Fruit fly (Drosophila melanogaster) whole organism, embryonic: ENCODE measurements around the gene ssp3.
A peak's percentile ranks its signal among the peaks of the same experiment; 100 is the strongest.

Source experiments
- Abd-B ChIP-seq: fragments of 200-800 bp; sonication (Bioruptor generic); optimal IDR thresholded peaks from 2 replicates; lab custom pipeline; 2018; ENCODE audit warnings: missing biosample characterization, mild to moderate bottlenecking, missing genetic modification characterization, moderate library complexity
- Blimp-1 ChIP-seq: fragments of 200-800 bp; sonication (Bioruptor generic); optimal IDR thresholded peaks from 3 replicates; lab custom pipeline; 2018; ENCODE audit warnings: missing biosample characterization, missing genetic modification characterization, mild to moderate bottlenecking, moderate library complexity, missing genetic modification reagents
- CG10654 ChIP-seq: fragments of 200-800 bp; sonication (Bioruptor generic); optimal IDR thresholded peaks from 2 replicates; lab custom pipeline; 2016; ENCODE audit warnings: missing biosample characterization, missing genetic modification characterization
- CG10979 ChIP-seq: fragments of 200-800 bp; sonication (Bioruptor generic); optimal IDR thresholded peaks from 2 replicates; lab custom pipeline; 2018; ENCODE audit warnings: missing biosample characterization, mild to moderate bottlenecking, missing genetic modification characterization, moderate library complexity
- CG12155 ChIP-seq: fragments of 200-800 bp; sonication (Bioruptor generic); optimal IDR thresholded peaks from 3 replicates; lab custom pipeline; 2016; ENCODE audit warnings: missing biosample characterization, missing genetic modification characterization
- CG1233 ChIP-seq: fragments of 200-800 bp; sonication (Bioruptor generic); optimal IDR thresholded peaks from 4 replicates; lab custom pipeline; 2018; ENCODE audit warnings: missing biosample characterization, mild to moderate bottlenecking, missing genetic modification characterization
- CG13296 ChIP-seq: fragments of 200-800 bp; sonication (Bioruptor generic); optimal IDR thresholded peaks from 3 replicates; lab custom pipeline; 2018; ENCODE audit warnings: missing biosample characterization, mild to moderate bottlenecking, missing genetic modification characterization
- CG14441 ChIP-seq: fragments of 200-800 bp; sonication (Bioruptor generic); IDR thresholded peaks from 2 replicates; pipeline ENCODE4 v1.3.6; 2022; ENCODE audit warnings: missing biosample characterization, missing genetic modification characterization
- CG17359 ChIP-seq: fragments of 200-800 bp; sonication (Bioruptor generic); optimal IDR thresholded peaks from 3 replicates; lab custom pipeline; 2018; ENCODE audit warnings: missing biosample characterization, mild to moderate bottlenecking, missing genetic modification characterization, moderate library complexity
- CG17912 ChIP-seq: fragments of 200-800 bp; sonication (Bioruptor generic); optimal IDR thresholded peaks from 2 replicates; lab custom pipeline; 2018; ENCODE audit warnings: missing biosample characterization, mild to moderate bottlenecking, missing genetic modification characterization
- CG30431 ChIP-seq: fragments of 200-800 bp; sonication (Bioruptor generic); optimal IDR thresholded peaks from 2 replicates; lab custom pipeline; 2017; ENCODE audit warnings: missing biosample characterization, missing genetic modification characterization
- CG42726 ChIP-seq: fragments of 200-800 bp; sonication (Bioruptor generic); IDR thresholded peaks from 2 replicates; pipeline ENCODE4 v1.3.6; 2022; ENCODE audit warnings: missing biosample characterization, missing genetic modification characterization; ENCODE audit not compliant: partially characterized antibody
- CG4730 ChIP-seq: fragments of 200-800 bp; sonication (Bioruptor generic); IDR thresholded peaks from 2 replicates; pipeline ENCODE4 v1.3.6; 2022; ENCODE audit warnings: missing biosample characterization, missing genetic modification characterization
- CG6654 ChIP-seq: fragments of 200-800 bp; sonication (Bioruptor generic); optimal IDR thresholded peaks from 2 replicates; lab custom pipeline; 2017; ENCODE audit warnings: missing biosample characterization, mild to moderate bottlenecking, missing genetic modification characterization
- CG7963 ChIP-seq: fragments of 200-800 bp; sonication (Bioruptor generic); IDR thresholded peaks from 3 replicates; pipeline ENCODE4 v1.3.6; 2022; ENCODE audit warnings: missing biosample characterization, missing genetic modification characterization; ENCODE audit not compliant: partially characterized antibody
- CG8281 ChIP-seq: fragments of 200-800 bp; sonication (Bioruptor generic); optimal IDR thresholded peaks from 2 replicates; lab custom pipeline; 2018; ENCODE audit warnings: missing biosample characterization, mild to moderate bottlenecking, missing genetic modification characterization, moderate library complexity
- CG8290 ChIP-seq, 3 experiments: fragments of 200-800 bp; sonication (Bioruptor generic); optimal IDR thresholded peaks; 2 replicates each; lab custom pipeline; 2016 to 2019; ENCODE audit warnings: missing biosample characterization in 3 of 3, missing genetic modification characterization in 3 of 3, mild to moderate bottlenecking in 2 of 3, moderate library complexity in 1 of 3
- Chrac-16 ChIP-seq: fragments of 200-800 bp; sonication (Bioruptor generic); optimal IDR thresholded peaks from 3 replicates; lab custom pipeline; 2016; ENCODE audit warnings: missing biosample characterization, missing genetic modification characterization
- Dbx ChIP-seq: fragments of 200-800 bp; sonication (Bioruptor generic); IDR thresholded peaks from 3 replicates; pipeline ENCODE4 v1.3.6; 2022; ENCODE audit warnings: missing biosample characterization, missing genetic modification characterization
- Dek ChIP-seq: fragments of 200-800 bp; sonication (Bioruptor generic); optimal IDR thresholded peaks from 3 replicates; lab custom pipeline; 2019; ENCODE audit warnings: missing biosample characterization, mild to moderate bottlenecking, missing genetic modification characterization, moderate library complexity
- Gsc ChIP-seq: fragments of 200-800 bp; sonication (Bioruptor generic); IDR thresholded peaks from 2 replicates; pipeline ENCODE4 v1.3.6; 2022; ENCODE audit warnings: missing biosample characterization, missing genetic modification characterization
- HLH54F ChIP-seq: fragments of 200-800 bp; sonication (Bioruptor generic); optimal IDR thresholded peaks from 3 replicates; lab custom pipeline; 2016; ENCODE audit warnings: missing biosample characterization, missing genetic modification characterization
- Hr3 ChIP-seq: fragments of 200-800 bp; sonication (Bioruptor generic); optimal IDR thresholded peaks from 3 replicates; lab custom pipeline; 2016; ENCODE audit warnings: missing biosample characterization, missing genetic modification characterization
- MESR4 ChIP-seq: fragments of 200-800 bp; sonication (Bioruptor generic); optimal IDR thresholded peaks from 2 replicates; lab custom pipeline; 2018; ENCODE audit warnings: missing biosample characterization, mild to moderate bottlenecking, missing genetic modification characterization, moderate library complexity
- Mrtf ChIP-seq: fragments of 200-800 bp; sonication (Bioruptor generic); IDR thresholded peaks from 3 replicates; pipeline ENCODE4 v1.3.6; 2022; ENCODE audit warnings: missing biosample characterization, missing genetic modification characterization
- Opbp ChIP-seq: fragments of 200-800 bp; sonication (Bioruptor generic); IDR thresholded peaks from 3 replicates; pipeline ENCODE4 v1.3.6; 2022; ENCODE audit warnings: missing biosample characterization, missing genetic modification characterization; ENCODE audit not compliant: partially characterized antibody
- Scr ChIP-seq: fragments of 200-800 bp; sonication (Bioruptor generic); IDR thresholded peaks from 2 replicates; pipeline ENCODE4 v1.3.6; 2022; ENCODE audit warnings: missing biosample characterization, missing genetic modification characterization; ENCODE audit not compliant: partially characterized antibody
- Usf ChIP-seq: fragments of 200-800 bp; sonication (Bioruptor generic); optimal IDR thresholded peaks from 2 replicates; lab custom pipeline; 2017; ENCODE audit warnings: missing genotype, missing biosample characterization, missing genetic modification characterization
- Xbp1 ChIP-seq: fragments of 200-800 bp; sonication (Bioruptor generic); optimal IDR thresholded peaks from 3 replicates; lab custom pipeline; 2016; ENCODE audit warnings: missing biosample characterization, mild to moderate bottlenecking, missing genetic modification characterization
- ap ChIP-seq: fragments of 200-800 bp; sonication (Bioruptor generic); IDR thresholded peaks from 2 replicates; pipeline ENCODE4 v1.3.6; 2022; ENCODE audit warnings: missing biosample characterization, missing genetic modification characterization
- ato ChIP-seq: fragments of 200-800 bp; sonication (Bioruptor generic); IDR thresholded peaks from 2 replicates; pipeline ENCODE4 v1.3.6; 2022; ENCODE audit warnings: missing biosample characterization, missing genetic modification characterization; ENCODE audit not compliant: partially characterized antibody
- ci ChIP-seq: fragments of 200-800 bp; sonication (Bioruptor generic); IDR thresholded peaks from 3 replicates; pipeline ENCODE4 v1.3.6; 2022; ENCODE audit warnings: missing biosample characterization, missing genetic modification characterization
- croc ChIP-seq: fragments of 200-800 bp; sonication (Bioruptor generic); conservative IDR thresholded peaks from 3 replicates; pipeline ENCODE4 v1.3.6; 2022; ENCODE audit warnings: missing biosample characterization, missing genetic modification characterization
- dmrt99B ChIP-seq: fragments of 200-800 bp; sonication (Bioruptor generic); optimal IDR thresholded peaks from 2 replicates; lab custom pipeline; 2018; ENCODE audit warnings: missing biosample characterization, mild to moderate bottlenecking, missing genetic modification characterization, moderate library complexity
- exex ChIP-seq: fragments of 200-800 bp; sonication (Bioruptor generic); optimal IDR thresholded peaks from 4 replicates; lab custom pipeline; 2018; ENCODE audit warnings: missing biosample characterization, mild to moderate bottlenecking, missing genetic modification characterization, moderate library complexity
- insv ChIP-seq, 2 experiments: fragments of 200-800 bp; sonication (Bioruptor generic); optimal IDR thresholded peaks; 3 replicates each; lab custom pipeline; 2016 to 2018; ENCODE audit warnings: missing biosample characterization in 2 of 2, missing genetic modification characterization in 2 of 2
- kni ChIP-seq: fragments of 200-800 bp; sonication (Bioruptor generic); optimal IDR thresholded peaks from 3 replicates; lab custom pipeline; 2017; ENCODE audit warnings: mild to moderate bottlenecking, missing biosample characterization, missing genetic modification reagents, missing genetic modification characterization
- lilli ChIP-seq: fragments of 200-800 bp; sonication (Bioruptor generic); optimal IDR thresholded peaks from 3 replicates; lab custom pipeline; 2016; ENCODE audit warnings: missing biosample characterization, missing genetic modification characterization
- pzg ChIP-seq: fragments of 200-800 bp; sonication (Bioruptor generic); optimal IDR thresholded peaks from 3 replicates; lab custom pipeline; 2018; ENCODE audit warnings: missing biosample characterization, mild to moderate bottlenecking, missing genetic modification characterization, moderate library complexity
- sens ChIP-seq: fragments of 200-800 bp; sonication (Bioruptor generic); peaks from one replicate; lab custom pipeline; 2016; ENCODE audit warnings: missing biosample characterization, missing genetic modification characterization
- tll ChIP-seq, 2 experiments: fragments of 200-800 bp in 1 of 2; fragments of >200 bp in 1 of 2; sonication (Bioruptor generic) in 1 of 2; optimal IDR thresholded peaks; 2 replicates each; lab custom pipeline; 2017 to 2019; ENCODE audit warnings: missing biosample characterization in 2 of 2, missing genetic modification characterization in 2 of 2, mild to moderate bottlenecking in 1 of 2, moderate library complexity in 1 of 2
- tna ChIP-seq: fragments of 200-800 bp; sonication (Bioruptor generic); IDR thresholded peaks from 2 replicates; pipeline ENCODE4 v1.3.6; 2022; ENCODE audit warnings: missing biosample characterization, missing genetic modification characterization; ENCODE audit not compliant: partially characterized antibody
- unpg ChIP-seq: fragments of 200-800 bp; sonication (Bioruptor generic); optimal IDR thresholded peaks from 3 replicates; lab custom pipeline; 2018; ENCODE audit warnings: missing biosample characterization, mild to moderate bottlenecking, missing genetic modification characterization, moderate library complexity
- vnd ChIP-seq: fragments of 200-800 bp; sonication (Bioruptor generic); IDR thresholded peaks from 3 replicates; pipeline ENCODE4 v1.3.6; 2022; ENCODE audit warnings: missing biosample characterization, missing genetic modification characterization; ENCODE audit not compliant: partially characterized antibody
- vvl ChIP-seq: fragments of 200-800 bp; sonication (Bioruptor generic); IDR thresholded peaks from 2 replicates; pipeline ENCODE4 v1.3.6; 2022; ENCODE audit warnings: missing biosample characterization, missing genetic modification characterization
- zfh2 ChIP-seq: fragments of 200-800 bp; sonication (Bioruptor generic); optimal IDR thresholded peaks from 2 replicates; lab custom pipeline; 2016; ENCODE audit warnings: missing biosample characterization, missing genetic modification characterization

The ssp3 gene

dm6 chr2L:18987078-18987895 lies 43.5 kb upstream of the ssp3 start, which contains the start of the genes Swip-1 and EMC5 (continued):
- TF ChIP-seq CG7963 (GFP tag; lab: Robert Waterston, UW) (peak; percentile 24; the same call in 1 of the 3 replicates), ci (peak; percentile 73; the same call in 2 of the 3 replicates), Usf (GFP tag; lab: Kevin White, UChicago) (peak; percentile 4), lilli (GFP tag; lab: Kevin White, UChicago) (peak; percentile 46), Blimp-1 (GFP tag; lab: Kevin White, UChicago) (peak; percentile 45), CG13296 (GFP tag; lab: Kevin White, UChicago) (peak; percentile 49), CG10654 (GFP tag; lab: Kevin White, UChicago) (peak; percentile 54), exex (tag; lab: Kevin White, UChicago) (peak; percentile 24), CG1233 (GFP tag; lab: Kevin White, UChicago) (peak; percentile 58), CG17359 (tag; lab: Kevin White, UChicago) (peak; percentile 41), CG6654 (no peak), CG30431 (no peak), CG8281 (tag; lab: Kevin White, UChicago) (no peak), vnd (peak; percentile 53; the same call in 1 of the 3 replicates), Xbp1 (GFP tag; lab: Kevin White, UChicago) (peak; percentile 73), CG17912 (GFP tag; lab: Kevin White, UChicago) (no peak), tll (GFP tag; optimal IDR thresholded peaks at IDR 0.05; lab: Kevin White, UChicago) (no peak), CG14441 (GFP tag; lab: Robert Waterston, UW) (peak; percentile 19; the same call in 1 of the 2 replicates), Gsc (GFP tag; lab: Robert Waterston, UW) (no peak), CG42726 (GFP tag; lab: Robert Waterston, UW) (peak; percentile 72), MESR4 (GFP tag; lab: Kevin White, UChicago) (peak; percentile 73), kni (GFP tag; lab: Kevin White, UChicago) (no peak), HLH54F (GFP tag; lab: Kevin White, UChicago) (peak; percentile 12), ap (GFP tag; lab: Robert Waterston, UW) (peak; percentile 27; the same call in 1 of the 2 replicates), CG4730 (GFP tag; lab: Robert Waterston, UW) (peak; percentile 39; the same call in 1 of the 2 replicates), CG10979 (tag; lab: Kevin White, UChicago) (peak; percentile 56), Scr (GFP tag; lab: Robert Waterston, UW) (peak; percentile 71), insv (GFP tag; optimal IDR thresholded peaks at IDR 0.05; lab: Kevin White, UChicago) (peak in 1 of 2 experiments; percentile 87), zfh2 (GFP tag; lab: Kevin White, UChicago) (peak; percentile 13), CG8290 (GFP tag; optimal IDR thresholded peaks at IDR 0.05; lab: Kevin White, UChicago) (peak; percentile 43), CG8290 (tag; optimal IDR thresholded peaks at IDR 0.05; lab: Kevin White, UChicago) (peak; percentile 17 to 36), unpg (GFP tag; lab: Kevin White, UChicago) (peak; percentile 49), sens (GFP tag; lab: Kevin White, UChicago) (peak; percentile 55), Abd-B (GFP tag; lab: Kevin White, UChicago) (peak; percentile 84), Hr3 (GFP tag; lab: Kevin White, UChicago) (peak; percentile 77), ato (GFP tag; lab: Robert Waterston, UW) (peak; percentile 55; the same call in 1 of the 2 replicates), tna (GFP tag; lab: Robert Waterston, UW) (peak; percentile 56; the same call in 1 of the 2 replicates), pzg (GFP tag; lab: Kevin White, UChicago) (peak; percentile 55), Dek (tag; lab: Kevin White, UChicago) (peak; percentile 68), vvl (0 out of 2 replicates have a peak, but pooled peaks have one; percentile 61), CG12155 (GFP tag; lab: Kevin White, UChicago) (peak; percentile 38), dmrt99B (tag; lab: Kevin White, UChicago) (peak; percentile 52), Mrtf (peak; percentile 39; the same call in 1 of the 3 replicates), Chrac-16 (GFP tag; lab: Kevin White, UChicago) (peak; percentile 46), Opbp (GFP tag; lab: Robert Waterston, UW) (peak; percentile 41; the same call in 2 of the 3 replicates), croc (GFP tag; lab: Robert Waterston, UW) (0 out of 3 replicates have a peak, but pooled peaks have one; percentile 19), Dbx (GFP tag; lab: Robert Waterston, UW) (peak; percentile 69)
